Worm (Caenorhabditis elegans) whole organism, L1 larva: Measurements from ENCODE around the gene AH6.3.

Experiments
- ceh-82 ChIP-seq, 3 experiments: fragments of 150-350 bp in 1 of 3; sonication (generic microtip) in 2 of 3; optimal IDR thresholded peaks; 2 replicates each; lab custom pipeline; 2014 to 2017; ENCODE audit warnings: missing biosample characterization in 3 of 3, missing genetic modification characterization in 3 of 3
- elt-2 ChIP-seq: sonication (generic microtip); optimal IDR thresholded peaks from 2 replicates; lab custom pipeline; 2016; ENCODE audit warnings: missing genetic modification characterization, mild to moderate bottlenecking, inconsistent platforms, missing compliant biosample characterization, missing genetic modification reagents
- lsy-2 ChIP-seq, 2 experiments: fragments of 150-350 bp; optimal IDR thresholded peaks; 2 replicates each; lab custom pipeline; 2014; ENCODE audit warnings: missing biosample characterization in 2 of 2, missing genetic modification characterization in 2 of 2
- nhr-11 ChIP-seq: fragments of 150-350 bp; optimal IDR thresholded peaks from 2 replicates; lab custom pipeline; 2014; ENCODE audit warnings: missing biosample characterization, missing genetic modification characterization

ce11 chrII:9542785-9543184, 23.9 kb downstream of the AH6.3 start, which contains the start of gene sra-4:
- TF ChIP-seq nhr-11, result no peak
- TF ChIP-seq ceh-82 (tag; optimal IDR thresholded peaks at IDR 0.05; lab: Kevin White, UChicago), result no peak
- TF ChIP-seq lsy-2 (tag; optimal IDR thresholded peaks at IDR 0.05; lab: Kevin White, UChicago), result no peak
- TF ChIP-seq elt-2, result no peak
